Fruit fly (Drosophila melanogaster): ENCODE results near the gene CG12375.
A peak's percentile ranks its signal among the peaks of the same experiment; 100 is the strongest.

The CG12375 gene

dm6 chr2L:8156682-8157081, 30.0 kb upstream of the CG12375 start (continued):
- TF ChIP-seq CG2678 (tag; optimal IDR thresholded peaks at IDR 0.05) (peak; percentile 74), Sox102F (GFP tag; optimal IDR thresholded peaks at IDR 0.05) (peak; percentile 69), CG4707 (GFP tag; optimal IDR thresholded peaks at IDR 0.05) (no peak), CG2202 (tag; optimal IDR thresholded peaks at IDR 0.05) (no peak), CG16779 (GFP tag; IDR thresholded peaks at IDR 0.05) (no peak), H15 (GFP tag; IDR thresholded peaks at IDR 0.05) (peak; percentile 47; the same call in 2 of the 3 replicates), CG4730 (GFP tag; IDR thresholded peaks at IDR 0.05) (peak; percentile 54; the same call in 1 of the 2 replicates), CG17328 (GFP tag; IDR thresholded peaks at IDR 0.05) (peak; percentile 69), sim (GFP tag; IDR thresholded peaks at IDR 0.05) (no peak), CG1792 (GFP tag; optimal IDR thresholded peaks at IDR 0.05) (peak; percentile 25), CG12391 (tag; optimal IDR thresholded peaks at IDR 0.05) (peak; percentile 75), Dll (GFP tag; IDR thresholded peaks at IDR 0.05; ENCODE audit: partially characterized antibody) (0 out of 4 replicates have a peak, but pooled peaks have one; percentile 51), CG17359 (tag; optimal IDR thresholded peaks at IDR 0.05) (peak; percentile 80), CG13894 (tag; optimal IDR thresholded peaks at IDR 0.05) (peak; percentile 71), bbx (GFP tag; IDR thresholded peaks at IDR 0.05; ENCODE audit: partially characterized antibody) (no peak), CG9876 (GFP tag; optimal IDR thresholded peaks at IDR 0.05) (peak; percentile 41), nmo (GFP tag; optimal IDR thresholded peaks at IDR 0.05) (peak; percentile 76), caup (GFP tag; optimal IDR thresholded peaks at IDR 0.05; ENCODE audit: severe bottlenecking) (peak; percentile 73), CG11247 (GFP tag; IDR thresholded peaks at IDR 0.05) (0 out of 2 replicates have a peak, but pooled peaks have one; percentile 52), Antp (GFP tag; optimal IDR thresholded peaks at IDR 0.05) (peak; percentile 59), Deaf1 (tag; optimal IDR thresholded peaks at IDR 0.05) (peak; percentile 15), Stat92E (GFP tag; optimal IDR thresholded peaks at IDR 0.05) (no peak), danr (GFP tag; IDR thresholded peaks at IDR 0.05) (peak; percentile 43; the same call in 1 of the 2 replicates), HLH3B (GFP tag; IDR thresholded peaks at IDR 0.05) (0 out of 2 replicates have a peak, but pooled peaks have one; percentile 9), zen2 (GFP tag; IDR thresholded peaks at IDR 0.05; ENCODE audit: partially characterized antibody) (no peak), lab (GFP tag; optimal IDR thresholded peaks at IDR 0.05) (peak; percentile 81), CG10267 (tag; optimal IDR thresholded peaks at IDR 0.05) (peak; percentile 60), CG32767 (GFP tag; IDR thresholded peaks at IDR 0.05) (peak; percentile 44; the same call in 1 of the 2 replicates), Oli (tag; optimal IDR thresholded peaks at IDR 0.05) (peak; percentile 21), Lhr (GFP tag; optimal IDR thresholded peaks at IDR 0.05) (peak; percentile 19), tin (GFP tag; optimal IDR thresholded peaks at IDR 0.05) (peak; percentile 76), YL-1 (GFP tag; optimal IDR thresholded peaks at IDR 0.05) (peak; percentile 81), CrebB (tag; optimal IDR thresholded peaks at IDR 0.05) (peak; percentile 57), CG18262 (tag; optimal IDR thresholded peaks at IDR 0.05) (peak; percentile 61), yki (optimal IDR thresholded peaks at IDR 0.05) (no peak), CG7357 (GFP tag; IDR thresholded peaks at IDR 0.05) (no peak), Doc2 (GFP tag; IDR thresholded peaks at IDR 0.05) (no peak), Blimp-1 (GFP tag; optimal IDR thresholded peaks at IDR 0.05) (peak; percentile 67), gce (GFP tag; IDR thresholded peaks at IDR 0.05) (no peak), Pdp1 (GFP tag; optimal IDR thresholded peaks at IDR 0.05) (peak; percentile 79 to 91), ara (GFP tag; IDR thresholded peaks at IDR 0.05) (peak; percentile 59), CG7271 (tag; optimal IDR thresholded peaks at IDR 0.05) (no peak), sd (tag; optimal IDR thresholded peaks at IDR 0.05) (peak; percentile 22), CG3847 (GFP tag; IDR thresholded peaks at IDR 0.05) (peak; percentile 69), stwl (tag; optimal IDR thresholded peaks at IDR 0.05) (peak; percentile 77), Eip74EF (GFP tag; optimal IDR thresholded peaks at IDR 0.05) (peak in 1 of 2 experiments; percentile 28), CG11398 (GFP tag; optimal IDR thresholded peaks at IDR 0.05) (no peak), dysf (GFP tag; IDR thresholded peaks at IDR 0.05) (peak; percentile 60; the same call in 2 of the 3 replicates), CG4328 (GFP tag; optimal IDR thresholded peaks at IDR 0.05) (peak; percentile 59)
